Worm (Caenorhabditis elegans): Measurements from ENCODE around the gene F57G4.10.
"Not testable (repeated sequence)": the region's sequence is repeated elsewhere in the genome, so short reads cannot be mapped to it uniquely, and the experiment has no call there.

F57G4.10 gene

DNA sequence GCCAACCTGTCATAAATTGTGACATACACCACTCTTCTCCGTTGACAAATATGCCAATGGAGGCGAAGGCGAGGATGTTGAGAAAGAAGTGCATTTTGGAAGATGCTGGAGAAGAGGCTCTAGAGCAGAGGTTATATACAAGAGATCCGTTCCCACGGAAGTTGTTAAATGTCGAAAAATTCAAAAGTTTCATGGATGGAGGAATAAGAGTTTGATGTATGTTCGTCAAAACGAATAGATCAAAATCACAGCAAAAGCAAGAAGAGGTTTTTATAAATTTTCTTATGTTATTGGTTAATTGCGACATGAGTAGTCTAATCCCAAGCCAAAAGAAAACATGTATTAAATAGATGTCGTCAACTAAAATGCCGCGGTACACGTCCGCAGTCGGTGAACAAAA lies 18.2 kb upstream of the F57G4.10 start, which contains the start of gene Y6G8.15:
Gene Y6G8.15, minus strand, starts transcription at position 101 of the 400 bp plus-strand sequence.
- TF ChIP-seq hmbx-1 (tag; optimal IDR thresholded peaks at IDR 0.05); hmg-4 (GFP tag; optimal IDR thresholded peaks at IDR 0.05); F13C5.2 (tag; optimal IDR thresholded peaks at IDR 0.05): not testable (repeated sequence)

- TF ChIP-seq ceh-13 (GFP tag; optimal IDR thresholded peaks at IDR 0.05) (no peak), scrt-1 (GFP tag; IDR thresholded peaks at IDR 0.05) (no peak)
Observed at ce11 chrV:17614251-17614650, 14.4 kb upstream of the F57G4.10 start, which contains the start of gene Y6G8.14. Y6G8.14 (minus strand) TSS chrV:17614351.

ce11 chrV:17615609-17616008 lies 13.1 kb upstream of the F57G4.10 start, which contains the start of gene Y6G8.5:
Y6G8.5 (minus strand) TSS chrV:17615709.
- no peak for TF ChIP-seq ama-1 (optimal IDR thresholded peaks at IDR 0.05)
- TF ChIP-seq flt-1 (GFP tag; IDR thresholded peaks at IDR 0.05): no peak
- no peak for TF ChIP-seq scrt-1 (GFP tag; IDR thresholded peaks at IDR 0.05)
- TF ChIP-seq ceh-13 (GFP tag; optimal IDR thresholded peaks at IDR 0.05): no peak
- no peak for TF ChIP-seq B0310.2 (tag; optimal IDR thresholded peaks at IDR 0.05)
- no peak for TF ChIP-seq pes-1 (GFP tag; IDR thresholded peaks at IDR 0.05)
- TF ChIP-seq hmg-4 (GFP tag; optimal IDR thresholded peaks at IDR 0.05): no peak
- TF ChIP-seq aly-1 (tag; optimal IDR thresholded peaks at IDR 0.05): no peak
- no peak for TF ChIP-seq sea-1 (GFP tag; conservative IDR thresholded peaks at IDR 0.05)
- no peak for TF ChIP-seq hnd-1 (tag; optimal IDR thresholded peaks at IDR 0.05)
- no peak for TF ChIP-seq tra-4 (tag; optimal IDR thresholded peaks at IDR 0.05)
- TF ChIP-seq ets-7 (tag; optimal IDR thresholded peaks at IDR 0.05): no peak

- no peak for TF ChIP-seq hmg-4 (GFP tag; optimal IDR thresholded peaks at IDR 0.05)
- no peak for TF ChIP-seq scrt-1 (GFP tag; IDR thresholded peaks at IDR 0.05)
- no peak for TF ChIP-seq F13C5.2 (tag; optimal IDR thresholded peaks at IDR 0.05)
- no peak for TF ChIP-seq hnd-1 (tag; optimal IDR thresholded peaks at IDR 0.05)
Observed at ce11 chrV:17616807-17617206, 11.9 kb upstream of the F57G4.10 start, which contains the start of gene Y6G8.6. Y6G8.6 (minus strand) TSS chrV:17616904.

ce11 chrV:17620266-17620665 lies 8.4 kb upstream of the F57G4.10 start, which contains the start of gene Y6G8.8:
Y6G8.8 (plus strand) TSS chrV:17620566.
- TF ChIP-seq hmg-4 (GFP tag; optimal IDR thresholded peaks at IDR 0.05) (no peak), ceh-36 (tag; optimal IDR thresholded peaks at IDR 0.05) (no peak), ama-1 (optimal IDR thresholded peaks at IDR 0.05) (no peak), ceh-13 (GFP tag; optimal IDR thresholded peaks at IDR 0.05) (no peak), B0310.2 (tag; optimal IDR thresholded peaks at IDR 0.05) (no peak), pes-1 (GFP tag; IDR thresholded peaks at IDR 0.05) (no peak), hmbx-1 (tag; optimal IDR thresholded peaks at IDR 0.05) (no peak), F13C5.2 (tag; optimal IDR thresholded peaks at IDR 0.05) (no peak), aly-1 (tag; optimal IDR thresholded peaks at IDR 0.05) (no peak), tra-4 (tag; optimal IDR thresholded peaks at IDR 0.05) (no peak), ets-7 (tag; optimal IDR thresholded peaks at IDR 0.05) (no peak), tbx-37 (GFP tag; conservative IDR thresholded peaks at IDR 0.05) (no peak), scrt-1 (GFP tag; IDR thresholded peaks at IDR 0.05) (no peak), sea-1 (GFP tag; conservative IDR thresholded peaks at IDR 0.05) (no peak)

ce11 chrV:17623230-17623629 lies 5.4 kb upstream of the F57G4.10 start, which contains the start of gene F57G4.1:
F57G4.1 (plus strand) TSS chrV:17623530.
- TF ChIP-seq pes-1 (GFP tag; IDR thresholded peaks at IDR 0.05) (no peak), hmbx-1 (tag; optimal IDR thresholded peaks at IDR 0.05) (no peak), ets-7 (tag; optimal IDR thresholded peaks at IDR 0.05) (no peak), ceh-13 (GFP tag; optimal IDR thresholded peaks at IDR 0.05) (no peak), ceh-36 (tag; optimal IDR thresholded peaks at IDR 0.05) (no peak)

ce11 chrV:17624906-17625305 lies 3.8 kb upstream of the F57G4.10 start, which contains the start of gene F57G4.11:
F57G4.11 (plus strand) TSS chrV:17625206.
- TF ChIP-seq ama-1 (optimal IDR thresholded peaks at IDR 0.05) (no peak), hnd-1 (tag; optimal IDR thresholded peaks at IDR 0.05) (no peak), scrt-1 (GFP tag; IDR thresholded peaks at IDR 0.05) (no peak), pes-1 (GFP tag; IDR thresholded peaks at IDR 0.05) (no peak), tbx-37 (GFP tag; conservative IDR thresholded peaks at IDR 0.05) (no peak), aly-1 (tag; optimal IDR thresholded peaks at IDR 0.05) (no peak), tra-4 (tag; optimal IDR thresholded peaks at IDR 0.05) (no peak), ceh-13 (GFP tag; optimal IDR thresholded peaks at IDR 0.05) (no peak), ceh-36 (tag; optimal IDR thresholded peaks at IDR 0.05) (no peak)

ce11 chrV:17650427-17650826 lies 21.8 kb downstream of the F57G4.10 start, which contains the start of gene fbxa-192:
fbxa-192 (minus strand) TSS chrV:17650527.
- TF ChIP-seq pes-1 (GFP tag; IDR thresholded peaks at IDR 0.05) (no peak), ceh-36 (tag; optimal IDR thresholded peaks at IDR 0.05) (no peak), ama-1 (optimal IDR thresholded peaks at IDR 0.05) (no peak), tbx-37 (GFP tag; conservative IDR thresholded peaks at IDR 0.05) (no peak), ets-7 (tag; optimal IDR thresholded peaks at IDR 0.05) (no peak), F13C5.2 (tag; optimal IDR thresholded peaks at IDR 0.05) (no peak), tra-4 (tag; optimal IDR thresholded peaks at IDR 0.05) (no peak), scrt-1 (GFP tag; IDR thresholded peaks at IDR 0.05) (no peak), hmbx-1 (tag; optimal IDR thresholded peaks at IDR 0.05) (no peak), ceh-13 (GFP tag; optimal IDR thresholded peaks at IDR 0.05) (no peak), B0310.2 (tag; optimal IDR thresholded peaks at IDR 0.05) (no peak), aly-1 (tag; optimal IDR thresholded peaks at IDR 0.05) (no peak)

ce11 chrV:17655205-17655604 lies 26.5 kb downstream of the F57G4.10 start:
- TF ChIP-seq ceh-36 (tag; optimal IDR thresholded peaks at IDR 0.05): no peak
- no peak for TF ChIP-seq F13C5.2 (tag; optimal IDR thresholded peaks at IDR 0.05)
- no peak for TF ChIP-seq hmbx-1 (tag; optimal IDR thresholded peaks at IDR 0.05)
- no peak for TF ChIP-seq flt-1 (GFP tag; IDR thresholded peaks at IDR 0.05)
